Worm (Caenorhabditis elegans) whole organism, L1 larva: Measurements from ENCODE around the gene mlc-7.

Source experiments
- F16B12.6 ChIP-seq: fragments of 150-350 bp; optimal IDR thresholded peaks from 2 replicates; lab custom pipeline; 2014; ENCODE audit warnings: missing biosample characterization, missing genetic modification characterization
- aha-1 ChIP-seq: fragments of 150-350 bp; optimal IDR thresholded peaks from 2 replicates; lab custom pipeline; 2014; ENCODE audit warnings: missing biosample characterization, missing genetic modification characterization
- alr-1 ChIP-seq: fragments of 200-800 bp; sonication (Bioruptor generic); optimal IDR thresholded peaks from 2 replicates; lab custom pipeline; 2018; ENCODE audit warnings: borderline replicate concordance, mild to moderate bottlenecking, missing genetic modification characterization, missing compliant biosample characterization
- aly-2 ChIP-seq: fragments of 150-350 bp; optimal IDR thresholded peaks from 2 replicates; lab custom pipeline; 2014; ENCODE audit warnings: missing biosample characterization, missing genetic modification characterization
- blmp-1 ChIP-seq: fragments of 150-350 bp; optimal IDR thresholded peaks from 2 replicates; lab custom pipeline; 2014; ENCODE audit warnings: missing biosample characterization, missing genetic modification characterization
- ceh-90 ChIP-seq: sonication (generic microtip); optimal IDR thresholded peaks from 2 replicates; lab custom pipeline; 2016; ENCODE audit warnings: missing genetic modification characterization, missing compliant biosample characterization
- dpl-1 ChIP-seq, 3 experiments: fragments of 150-350 bp in 2 of 3; sonication (generic microtip) in 1 of 3; optimal IDR thresholded peaks; 2 replicates each; lab custom pipeline; 2014 to 2017; ENCODE audit warnings: missing biosample characterization in 3 of 3, missing genetic modification characterization in 3 of 3, missing genetic modification reagents in 3 of 3
- dsc-1 ChIP-seq: sonication (generic microtip); optimal IDR thresholded peaks from 2 replicates; lab custom pipeline; 2016; ENCODE audit warnings: mild to moderate bottlenecking, missing genetic modification characterization, missing compliant biosample characterization
- efl-1 ChIP-seq, 4 experiments: fragments of 150-350 bp; optimal IDR thresholded peaks in 3 of 4; peaks in 1 of 4; 1 replicate in 1 of 4; 2 replicates in 3 of 4; lab custom pipeline; 2014; ENCODE audit warnings: missing biosample characterization in 2 of 4, missing genetic modification characterization in 2 of 4, missing genetic modification reagents in 2 of 4
- efl-3 ChIP-seq: fragments of 200-800 bp; sonication (Bioruptor generic); optimal IDR thresholded peaks from 2 replicates; lab custom pipeline; 2018; ENCODE audit warnings: mild to moderate bottlenecking, missing genetic modification characterization, missing compliant biosample characterization
- egl-13 ChIP-seq: sonication (generic microtip); optimal IDR thresholded peaks from 2 replicates; lab custom pipeline; 2016; ENCODE audit warnings: missing genotype, missing genetic modification reagents, missing genetic modification characterization, missing compliant biosample characterization
- egl-27 ChIP-seq, 2 experiments: fragments of 150-350 bp in 1 of 2; sonication (generic microtip); optimal IDR thresholded peaks; 3 replicates each; lab custom pipeline; 2017 to 2018; ENCODE audit warnings: missing biosample characterization in 2 of 2, missing genetic modification characterization in 2 of 2, missing genetic modification reagents in 2 of 2
- elt-2 ChIP-seq: sonication (generic microtip); optimal IDR thresholded peaks from 2 replicates; lab custom pipeline; 2016; ENCODE audit warnings: missing genetic modification characterization, mild to moderate bottlenecking, inconsistent platforms, missing compliant biosample characterization, missing genetic modification reagents
- ets-5 ChIP-seq: fragments of 200-800 bp; sonication (Bioruptor generic); IDR thresholded peaks from 2 replicates; pipeline ENCODE4 v1.3.6; 2022; ENCODE audit warnings: missing genetic modification characterization, missing compliant biosample characterization
- fkh-10 ChIP-seq: sonication (generic microtip); optimal IDR thresholded peaks from 2 replicates; lab custom pipeline; 2017; ENCODE audit warnings: missing biosample characterization, missing genetic modification reagents, missing genetic modification characterization
- fkh-4 ChIP-seq: sonication (generic microtip); optimal IDR thresholded peaks from 2 replicates; lab custom pipeline; 2016; ENCODE audit warnings: missing compliant biosample characterization, missing genetic modification characterization, borderline replicate concordance
- fkh-8 ChIP-seq: sonication (generic microtip); optimal IDR thresholded peaks from 2 replicates; lab custom pipeline; 2016; ENCODE audit warnings: mild to moderate bottlenecking, missing genetic modification characterization, missing compliant biosample characterization
- grh-1 ChIP-seq: fragments of 200-800 bp; sonication (Bioruptor generic); IDR thresholded peaks from 2 replicates; pipeline ENCODE4 v1.3.6; 2022; ENCODE audit warnings: missing genetic modification reagents, missing genetic modification characterization, missing compliant biosample characterization
- hlh-17 ChIP-seq: fragments of 200-800 bp; sonication (Bioruptor generic); optimal IDR thresholded peaks from 2 replicates; lab custom pipeline; 2018; ENCODE audit warnings: missing genetic modification characterization, mild to moderate bottlenecking, missing compliant biosample characterization, moderate library complexity, borderline replicate concordance
- irx-1 ChIP-seq: sonication (generic microtip); optimal IDR thresholded peaks from 2 replicates; lab custom pipeline; 2016; ENCODE audit warnings: missing genetic modification characterization, missing compliant biosample characterization
- lin-13 ChIP-seq: fragments of 150-350 bp; optimal IDR thresholded peaks from 2 replicates; lab custom pipeline; 2014; ENCODE audit warnings: missing biosample characterization, missing genetic modification reagents, missing genetic modification characterization
- lin-14 ChIP-seq: fragments of 200-800 bp; sonication (Bioruptor generic); optimal IDR thresholded peaks from 2 replicates; lab custom pipeline; 2018; ENCODE audit warnings: mild to moderate bottlenecking, missing genetic modification characterization, moderate library complexity, missing compliant biosample characterization
- lin-15B ChIP-seq: fragments of 150-350 bp; sonication (generic microtip); optimal IDR thresholded peaks from 3 replicates; lab custom pipeline; 2014; ENCODE audit warnings: missing biosample characterization, missing genetic modification characterization
- lin-35 ChIP-seq, 2 experiments: fragments of 150-350 bp; optimal IDR thresholded peaks; 2 replicates each; lab custom pipeline; 2014; ENCODE audit warnings: missing biosample characterization in 2 of 2, missing genetic modification characterization in 2 of 2, missing genetic modification reagents in 2 of 2
- lin-39 ChIP-seq: fragments of 150-350 bp; optimal IDR thresholded peaks from 2 replicates; lab custom pipeline; 2014; ENCODE audit warnings: missing biosample characterization, missing genetic modification reagents, missing genetic modification characterization
- lir-3 ChIP-seq: sonication (generic microtip); optimal IDR thresholded peaks from 2 replicates; lab custom pipeline; 2016; ENCODE audit warnings: mild to moderate bottlenecking, missing genetic modification characterization, moderate library complexity, missing compliant biosample characterization; ENCODE audit not compliant: poor library complexity
- mab-9 ChIP-seq: fragments of 200-800 bp; sonication (Bioruptor generic); IDR thresholded peaks from 2 replicates; pipeline ENCODE4 v1.3.6; 2022; ENCODE audit warnings: missing genetic modification reagents, missing genetic modification characterization, missing compliant biosample characterization
- nhr-11 ChIP-seq: fragments of 150-350 bp; optimal IDR thresholded peaks from 2 replicates; lab custom pipeline; 2014; ENCODE audit warnings: missing biosample characterization, missing genetic modification characterization
- nhr-19 ChIP-seq: fragments of 200-800 bp; sonication (Bioruptor generic); conservative IDR thresholded peaks from 2 replicates; pipeline ENCODE4 v1.3.6; 2022; ENCODE audit warnings: missing genetic modification characterization, missing compliant biosample characterization
- nhr-20 ChIP-seq: sonication (generic microtip); optimal IDR thresholded peaks from 2 replicates; lab custom pipeline; 2016; ENCODE audit warnings: mild to moderate bottlenecking, missing genetic modification characterization, missing compliant biosample characterization
- nhr-28 ChIP-seq: fragments of 150-350 bp; optimal IDR thresholded peaks from 2 replicates; lab custom pipeline; 2014; ENCODE audit warnings: missing biosample characterization, missing genetic modification characterization
- nhr-71 ChIP-seq: sonication (generic microtip); optimal IDR thresholded peaks from 2 replicates; lab custom pipeline; 2016; ENCODE audit warnings: mild to moderate bottlenecking, missing genetic modification characterization, moderate library complexity, missing compliant biosample characterization
- nhr-76 ChIP-seq: sonication (generic microtip); optimal IDR thresholded peaks from 2 replicates; lab custom pipeline; 2017; ENCODE audit warnings: missing biosample characterization, missing genetic modification characterization
- nhr-77 ChIP-seq: fragments of 150-350 bp; optimal IDR thresholded peaks from 2 replicates; lab custom pipeline; 2014; ENCODE audit warnings: missing biosample characterization, missing genetic modification characterization
- nhr-85 ChIP-seq: sonication (generic microtip); peaks from one replicate; lab custom pipeline; 2016; ENCODE audit warnings: missing genetic modification characterization, inconsistent platforms, missing compliant biosample characterization
- pag-3 ChIP-seq: sonication (generic microtip); optimal IDR thresholded peaks from 2 replicates; lab custom pipeline; 2017; ENCODE audit warnings: missing genetic modification characterization, mild to moderate bottlenecking, missing compliant biosample characterization, antibody characterized with exemption, borderline replicate concordance; ENCODE audit not compliant: insufficient read depth
- pqm-1 ChIP-seq: sonication (generic microtip); optimal IDR thresholded peaks from 3 replicates; lab custom pipeline; 2017; ENCODE audit warnings: missing biosample characterization, missing genetic modification characterization
- snpc-4 ChIP-seq: fragments of 150-350 bp; optimal IDR thresholded peaks from 2 replicates; lab custom pipeline; 2014; ENCODE audit warnings: missing biosample characterization, missing genetic modification characterization
- sptf-1 ChIP-seq: fragments of 150-350 bp; optimal IDR thresholded peaks from 2 replicates; lab custom pipeline; 2014; ENCODE audit warnings: missing biosample characterization, missing genetic modification characterization
- sup-37 ChIP-seq: fragments of 200-800 bp; sonication (Bioruptor generic); optimal IDR thresholded peaks from 2 replicates; lab custom pipeline; 2018; ENCODE audit warnings: mild to moderate bottlenecking, missing genetic modification characterization, missing compliant biosample characterization
- tbx-2 ChIP-seq: sonication (generic microtip); optimal IDR thresholded peaks from 2 replicates; lab custom pipeline; 2016; ENCODE audit warnings: missing genetic modification characterization, missing compliant biosample characterization
- tlp-1 ChIP-seq: fragments of 150-350 bp; optimal IDR thresholded peaks from 2 replicates; lab custom pipeline; 2014; ENCODE audit warnings: missing biosample characterization, missing genetic modification characterization
- unc-62 ChIP-seq: fragments of 150-350 bp; optimal IDR thresholded peaks from 2 replicates; lab custom pipeline; 2014; ENCODE audit warnings: missing biosample characterization, missing genetic modification reagents, missing genetic modification characterization
- unc-86 ChIP-seq: sonication (generic microtip); optimal IDR thresholded peaks from 2 replicates; lab custom pipeline; 2016; ENCODE audit warnings: missing genetic modification characterization, missing compliant biosample characterization
- unc-98 ChIP-seq: fragments of 200-800 bp; sonication (Bioruptor generic); IDR thresholded peaks from 2 replicates; pipeline ENCODE4 v1.3.6; 2022; ENCODE audit warnings: missing genetic modification characterization, missing compliant biosample characterization
- vab-15 ChIP-seq: sonication (generic microtip); optimal IDR thresholded peaks from 2 replicates; lab custom pipeline; 2017; ENCODE audit warnings: missing genotype, mild to moderate bottlenecking, missing genetic modification characterization, missing compliant biosample characterization
- zip-4 ChIP-seq: fragments of 200-800 bp; sonication (Bioruptor generic); optimal IDR thresholded peaks from 2 replicates; lab custom pipeline; 2018; ENCODE audit warnings: mild to moderate bottlenecking, missing genetic modification characterization, moderate library complexity, missing compliant biosample characterization
- ztf-11 ChIP-seq, 2 experiments: sonication (generic microtip); optimal IDR thresholded peaks; 2 replicates each; lab custom pipeline; 2016 to 2017; ENCODE audit warnings: missing genetic modification characterization in 2 of 2, missing biosample characterization in 1 of 2, missing compliant biosample characterization in 1 of 2
- ztf-4 ChIP-seq: fragments of 150-350 bp; optimal IDR thresholded peaks from 2 replicates; lab custom pipeline; 2014; ENCODE audit warnings: missing biosample characterization, missing genetic modification characterization

Gene mlc-7

DNA sequence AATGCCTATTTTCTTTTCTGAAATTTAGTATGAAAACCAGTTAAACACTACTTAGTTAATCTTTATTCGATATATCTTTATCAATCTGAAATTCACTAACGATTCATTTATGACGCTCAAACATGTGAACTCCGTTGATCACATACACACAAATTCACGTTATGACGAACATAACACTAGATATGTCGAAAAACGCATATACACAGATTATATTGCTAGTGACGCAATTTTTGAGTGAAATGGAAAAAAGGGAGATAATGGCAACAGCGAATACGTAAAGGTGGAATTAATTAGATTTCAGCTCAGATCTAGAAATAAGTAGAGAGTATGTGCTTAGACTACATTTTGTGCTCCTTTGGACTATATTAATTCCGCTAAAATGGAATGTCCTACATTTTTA is 34.4 kb upstream of the mlc-7 start:
- TF ChIP-seq ztf-4 (tag; lab: Kevin White, UChicago) (peak; percentile 9), blmp-1 (tag; lab: Kevin White, UChicago) (no peak), fkh-8 (tag; lab: Kevin White, UChicago) (peak; percentile 52), egl-13 (tag; lab: Kevin White, UChicago) (peak; percentile 49), nhr-20 (tag; lab: Kevin White, UChicago) (peak; percentile 13), nhr-71 (tag; lab: Kevin White, UChicago) (peak; percentile 1), unc-62 (GFP tag; lab: Kevin White, UChicago) (no peak), nhr-85 (peak; percentile 48), dsc-1 (tag; lab: Kevin White, UChicago) (peak; percentile 77), alr-1 (tag; lab: Kevin White, UChicago) (no peak), aha-1 (tag; lab: Kevin White, UChicago) (no peak)

DNA sequence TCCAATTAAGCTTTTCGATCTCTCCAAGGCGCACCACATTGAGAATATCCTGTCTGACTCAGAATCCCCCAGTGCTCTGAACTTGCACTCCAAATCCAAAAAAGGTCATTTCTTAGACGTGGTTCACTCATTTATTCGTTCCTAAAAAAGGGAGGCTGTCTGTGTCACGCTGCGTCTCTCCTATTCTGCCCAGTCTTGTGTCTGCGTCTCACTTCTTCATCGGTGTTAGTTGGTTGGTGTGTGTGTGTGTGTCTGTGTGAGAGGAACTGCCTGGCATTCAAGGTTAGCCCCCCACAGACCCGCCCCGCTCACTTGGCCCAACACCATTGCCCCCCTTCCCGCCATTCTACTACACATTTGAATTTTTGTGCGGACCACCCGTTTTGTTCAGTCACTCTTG is 33.7 kb upstream of the mlc-7 start:
- TF ChIP-seq snpc-4 (tag; lab: Kevin White, UChicago), result no peak
- TF ChIP-seq nhr-11 (tag; lab: Kevin White, UChicago), result no peak
- no peak for TF ChIP-seq nhr-20 (tag; lab: Kevin White, UChicago)
- TF ChIP-seq mab-9 (GFP tag; lab: Robert Waterston, UW), result no peak
- no peak for TF ChIP-seq unc-98 (GFP tag; lab: Robert Waterston, UW)
- no peak for TF ChIP-seq sptf-1
- TF ChIP-seq lin-15B (tag; lab: Kevin White, UChicago), result no peak
- no peak for TF ChIP-seq ets-5 (GFP tag; lab: Robert Waterston, UW)
- no peak for TF ChIP-seq lin-13 (GFP tag; lab: Kevin White, UChicago)
- TF ChIP-seq lin-39 (tag; lab: Kevin White, UChicago), result no peak
- no peak for TF ChIP-seq elt-2 (tag; lab: Kevin White, UChicago)
- TF ChIP-seq lin-14 (GFP tag; lab: Kevin White, UChicago), result peak; percentile 89
- no peak for TF ChIP-seq pqm-1
- TF ChIP-seq egl-27 (tag; optimal IDR thresholded peaks at IDR 0.05; lab: Kevin White, UChicago), result peak in 1 of 2 experiments; percentile 8
- TF ChIP-seq aha-1 (tag; lab: Kevin White, UChicago), result no peak
- no peak for TF ChIP-seq nhr-28
- TF ChIP-seq nhr-71 (tag; lab: Kevin White, UChicago), result peak; percentile 44
- peak; percentile 14 for TF ChIP-seq efl-3 (GFP tag; lab: Kevin White, UChicago)
- no peak for TF ChIP-seq tlp-1
- TF ChIP-seq grh-1 (GFP tag; lab: Robert Waterston, UW), result no peak
- TF ChIP-seq lin-35 (GFP tag; optimal IDR thresholded peaks at IDR 0.05; lab: Kevin White, UChicago), result peak; percentile 51 to 57
- TF ChIP-seq irx-1 (tag; lab: Kevin White, UChicago), result no peak
- TF ChIP-seq ztf-11 (tag; optimal IDR thresholded peaks at IDR 0.05; lab: Kevin White, UChicago), result no peak
- TF ChIP-seq hlh-17 (GFP tag; lab: Kevin White, UChicago), result no peak
- no peak for TF ChIP-seq F16B12.6 (tag; lab: Kevin White, UChicago)
- TF ChIP-seq vab-15 (tag; lab: Kevin White, UChicago), result no peak
- no peak for TF ChIP-seq zip-4
- TF ChIP-seq aly-2 (tag; lab: Kevin White, UChicago), result no peak
- no peak; the same call in 1 of the 2 replicates for TF ChIP-seq nhr-19 (GFP tag; lab: Robert Waterston, UW)
- TF ChIP-seq tbx-2 (tag; lab: Kevin White, UChicago), result no peak
- peak; percentile 42 for TF ChIP-seq ztf-4 (tag; lab: Kevin White, UChicago)
- peak; percentile 53 to 74 for TF ChIP-seq efl-1 (optimal IDR thresholded peaks at IDR 0.05; lab: Kevin White, UChicago)
- peak; percentile 27 to 93 for TF ChIP-seq efl-1 (GFP tag; optimal IDR thresholded peaks at IDR 0.05 in 1 of 2; lab: Kevin White, UChicago)
- no peak for TF ChIP-seq ceh-90 (tag; lab: Kevin White, UChicago)
- TF ChIP-seq sup-37, result no peak
- TF ChIP-seq fkh-4, result no peak
- TF ChIP-seq lir-3 (tag; lab: Kevin White, UChicago), result no peak
- peak; percentile 1 for TF ChIP-seq fkh-10 (GFP tag; lab: Kevin White, UChicago)
- peak; percentile 1 for TF ChIP-seq unc-86 (tag; lab: Kevin White, UChicago)
- TF ChIP-seq nhr-77, result no peak
- TF ChIP-seq unc-62 (GFP tag; lab: Kevin White, UChicago), result no peak
- peak in 1 of 3 experiments; percentile 20 for TF ChIP-seq dpl-1 (GFP tag; optimal IDR thresholded peaks at IDR 0.05; lab: Kevin White, UChicago)
- no peak for TF ChIP-seq pag-3 (tag; lab: Kevin White, UChicago)
- no peak for TF ChIP-seq nhr-76
